Fruit fly (Drosophila melanogaster): ENCODE data around the gene lds.

The lds gene

DNA sequence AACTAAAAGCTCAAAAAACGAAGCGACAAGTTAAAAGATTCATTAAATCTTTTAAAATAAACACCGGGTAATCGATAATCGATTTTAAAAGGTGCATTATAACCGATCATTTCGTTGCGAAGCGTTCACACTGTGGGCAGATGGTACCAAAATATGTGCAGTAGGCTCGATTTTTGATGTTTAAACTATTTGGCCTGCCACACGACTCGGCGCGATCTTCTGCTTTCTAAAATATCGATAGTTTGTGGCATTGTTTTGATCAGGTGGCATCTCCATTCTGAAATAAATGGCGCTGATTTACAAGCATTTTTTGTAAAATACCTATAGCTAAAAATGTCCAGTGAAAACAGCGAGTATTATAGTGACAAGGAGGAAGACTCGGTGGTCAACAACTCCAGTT, at the start of gene lds, which contains the start of gene CG10445 (continued):
- TF ChIP-seq Lim3 (GFP tag; IDR thresholded peaks at IDR 0.05), result no peak
- TF ChIP-seq crp (GFP tag; optimal IDR thresholded peaks at IDR 0.05), result peak in 1 of 2 experiments; percentile 52
- TF ChIP-seq chif (GFP tag; optimal IDR thresholded peaks at IDR 0.05), result peak in 1 of 2 experiments; percentile 4
- TF ChIP-seq Hey (tag; optimal IDR thresholded peaks at IDR 0.05), result no peak
- peak; percentile 79 for TF ChIP-seq hbn (GFP tag; IDR thresholded peaks at IDR 0.05; ENCODE audit: partially characterized antibody)
- peak; percentile 95 for TF ChIP-seq phol (tag; optimal IDR thresholded peaks at IDR 0.05)
- TF ChIP-seq CG14014 (GFP tag; IDR thresholded peaks at IDR 0.05), result no peak
- TF ChIP-seq D19B (GFP tag; optimal IDR thresholded peaks at IDR 0.05), result no peak
- TF ChIP-seq sc (optimal IDR thresholded peaks at IDR 0.05), result no peak
- TF ChIP-seq sc (GFP tag; optimal IDR thresholded peaks at IDR 0.05), result no peak
- TF ChIP-seq fu2 (GFP tag; optimal IDR thresholded peaks at IDR 0.05), result no peak
- no peak for TF ChIP-seq dimm (GFP tag; IDR thresholded peaks at IDR 0.05)
- no peak for TF ChIP-seq ewg (GFP tag; optimal IDR thresholded peaks at IDR 0.05)
- TF ChIP-seq ham (GFP tag; IDR thresholded peaks at IDR 0.05), result no peak
- TF ChIP-seq CG6272 (GFP tag; IDR thresholded peaks at IDR 0.05), result no peak
- TF ChIP-seq pros (GFP tag; optimal IDR thresholded peaks at IDR 0.05), result no peak
- TF ChIP-seq CG4360 (GFP tag; IDR thresholded peaks at IDR 0.05), result no peak
- peak; percentile 27 for TF ChIP-seq HmgZ (tag; optimal IDR thresholded peaks at IDR 0.05)
- no peak for TF ChIP-seq schlank (tag; optimal IDR thresholded peaks at IDR 0.05)
- no peak for TF ChIP-seq org-1 (GFP tag; optimal IDR thresholded peaks at IDR 0.05)
- TF ChIP-seq Doc3 (GFP tag; IDR thresholded peaks at IDR 0.05; ENCODE audit: partially characterized antibody), result peak; percentile 84
- TF ChIP-seq emc (GFP tag; optimal IDR thresholded peaks at IDR 0.05), result no peak
- TF ChIP-seq lov (optimal IDR thresholded peaks at IDR 0.05), result no peak
- no peak for TF ChIP-seq lov (GFP tag; IDR thresholded peaks at IDR 0.05)
- TF ChIP-seq fd3F (GFP tag; optimal IDR thresholded peaks at IDR 0.05), result no peak
- no peak for TF ChIP-seq CG9727 (GFP tag; optimal IDR thresholded peaks at IDR 0.05)
- TF ChIP-seq CG11560 (tag; IDR thresholded peaks at IDR 0.05), result peak; percentile 72; the same call in 2 of the 3 replicates
- TF ChIP-seq Xrp1 (GFP tag; IDR thresholded peaks at IDR 0.05), result 0 out of 2 replicates have a peak, but pooled peaks have one; percentile 11
- no peak for TF ChIP-seq PHDP (tag; optimal IDR thresholded peaks at IDR 0.05)
- peak; percentile 72; the same call in 1 of the 3 replicates for TF ChIP-seq CG6175 (GFP tag; IDR thresholded peaks at IDR 0.05)
- no peak for TF ChIP-seq Eip74EF (GFP tag; optimal IDR thresholded peaks at IDR 0.05)
- TF ChIP-seq CG1602 (GFP tag; optimal IDR thresholded peaks at IDR 0.05), result no peak
- no peak for TF ChIP-seq tll (GFP tag; optimal IDR thresholded peaks at IDR 0.05)
- no peak for TF ChIP-seq pnt (GFP tag; optimal IDR thresholded peaks at IDR 0.05)
- no peak for TF ChIP-seq stc (GFP tag; IDR thresholded peaks at IDR 0.05)
- TF ChIP-seq Trl (optimal IDR thresholded peaks at IDR 0.05), result no peak
- TF ChIP-seq Trl (GFP tag; optimal IDR thresholded peaks at IDR 0.05), result peak; percentile 5
- TF ChIP-seq slp2 (GFP tag; optimal IDR thresholded peaks at IDR 0.05), result no peak
- no peak for TF ChIP-seq vfl (GFP tag; optimal IDR thresholded peaks at IDR 0.05)
- TF ChIP-seq sim (GFP tag; IDR thresholded peaks at IDR 0.05), result no peak
- TF ChIP-seq hb (GFP tag; IDR thresholded peaks at IDR 0.05; ENCODE audit: partially characterized antibody), result peak; percentile 95
- TF ChIP-seq Jarid2 (GFP tag; optimal IDR thresholded peaks at IDR 0.05), result no peak
- TF ChIP-seq Nf-YC (tag; optimal IDR thresholded peaks at IDR 0.05), result no peak
- TF ChIP-seq Side (GFP tag; optimal IDR thresholded peaks at IDR 0.05), result no peak
- peak; percentile 67 for TF ChIP-seq Rfx (GFP tag; IDR thresholded peaks at IDR 0.05)
- TF ChIP-seq CG11456 (GFP tag; IDR thresholded peaks at IDR 0.05), result no peak
- peak; percentile 82 for TF ChIP-seq ato (GFP tag; IDR thresholded peaks at IDR 0.05; ENCODE audit: partially characterized antibody)
- no peak for TF ChIP-seq Hsf (GFP tag; optimal IDR thresholded peaks at IDR 0.05)
- TF ChIP-seq run (tag; optimal IDR thresholded peaks at IDR 0.05), result no peak
- no peak for TF ChIP-seq CG3407 (GFP tag; optimal IDR thresholded peaks at IDR 0.05)
- no peak for TF ChIP-seq bigmax (GFP tag; optimal IDR thresholded peaks at IDR 0.05)
- no peak for TF ChIP-seq NK7.1 (GFP tag; optimal IDR thresholded peaks at IDR 0.05)

All from whole organism, embryonic.